Worm (Caenorhabditis elegans) whole organism, mixed stage, embryonic: ENCODE data around the gene T05H4.11.

Experiments
- hlh-1 ChIP-seq: fragments of 150-350 bp; optimal IDR thresholded peaks from 2 replicates; lab custom pipeline; 2014; ENCODE audit warnings: missing biosample characterization, missing genetic modification reagents, missing genetic modification characterization
- nhr-12 ChIP-seq: fragments of 150-350 bp; optimal IDR thresholded peaks from 2 replicates; lab custom pipeline; 2014; ENCODE audit warnings: missing biosample characterization, missing genetic modification characterization
- nhr-2 ChIP-seq: fragments of 150-350 bp; optimal IDR thresholded peaks from 2 replicates; lab custom pipeline; 2014; ENCODE audit warnings: missing biosample characterization, missing genetic modification characterization
- nhr-237 ChIP-seq: fragments of 150-350 bp; optimal IDR thresholded peaks from 2 replicates; lab custom pipeline; 2014; ENCODE audit warnings: missing biosample characterization, missing genetic modification characterization

DNA sequence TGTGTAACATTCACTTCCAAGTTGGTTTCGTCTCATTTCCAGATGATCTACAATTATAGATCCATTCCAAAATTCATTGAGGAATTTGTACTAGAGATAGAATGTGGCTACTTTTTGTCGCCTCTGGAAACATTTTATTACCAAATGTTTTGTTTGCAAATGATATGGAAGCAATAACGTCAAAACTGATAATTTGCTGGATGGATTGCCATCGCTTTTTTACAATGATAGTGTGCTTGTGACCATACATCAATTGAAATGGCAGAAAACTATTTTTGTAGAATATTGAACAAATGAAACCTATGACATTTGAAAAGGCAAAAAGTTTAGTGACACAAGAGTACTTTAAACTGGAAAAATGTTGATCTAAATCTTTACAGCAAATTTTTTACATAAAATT is 11.6 kb downstream of the T05H4.11 start:
- TF ChIP-seq nhr-12 (tag; lab: Kevin White, UChicago) (no peak), nhr-2 (no peak), hlh-1 (tag; lab: Kevin White, UChicago) (no peak), nhr-237 (tag; lab: Kevin White, UChicago) (no peak)
